Worm (Caenorhabditis elegans): Measurements from ENCODE around the gene ctsa-4.2.

DNA sequence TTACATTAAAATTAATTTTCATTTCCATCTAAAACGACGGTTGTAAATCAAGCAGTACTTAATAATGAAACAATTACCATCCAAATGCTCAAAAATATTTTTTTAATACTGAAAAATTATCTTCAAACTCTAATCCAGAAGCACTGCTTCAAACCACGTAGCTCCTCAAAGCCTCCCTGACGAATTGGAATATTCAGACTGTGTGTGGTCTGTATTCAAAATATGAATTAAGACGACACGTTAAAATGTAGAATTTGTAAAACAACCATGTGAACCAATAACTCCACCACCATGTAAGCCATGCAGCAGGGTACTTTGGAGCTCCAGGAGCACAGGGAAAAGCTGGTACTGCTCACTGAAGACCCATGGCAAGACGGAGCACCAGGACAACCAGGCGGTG, 32.9 kb upstream of the ctsa-4.2 start, which contains the start of gene F27B3.8:
- no peak for TF ChIP-seq klf-2 (GFP tag; conservative IDR thresholded peaks at IDR 0.05)
- no peak for TF ChIP-seq T22C8.4 (GFP tag; IDR thresholded peaks at IDR 0.05)
- TF ChIP-seq ztf-29 (GFP tag; IDR thresholded peaks at IDR 0.05) = no peak
- TF ChIP-seq cog-1 (tag; optimal IDR thresholded peaks at IDR 0.05) = no peak
- no peak for TF ChIP-seq ref-1 (GFP tag; conservative IDR thresholded peaks at IDR 0.05)
- no peak for TF ChIP-seq flt-1 (GFP tag; IDR thresholded peaks at IDR 0.05)
- TF ChIP-seq med-1 (GFP tag; optimal IDR thresholded peaks at IDR 0.05; ENCODE audit: insufficient read depth) = no peak

Data from whole organism, midembryonic.